Worm (Caenorhabditis elegans) whole organism, midembryonic: ENCODE results near the gene oac-48.

ENCODE experiments used
- T22C8.4 ChIP-seq: fragments of 200-800 bp; sonication (Bioruptor generic); IDR thresholded peaks from 2 replicates; pipeline ENCODE4 v1.3.6; 2022; ENCODE audit warnings: missing genetic modification characterization, missing compliant biosample characterization
- cog-1 ChIP-seq: sonication (generic microtip); optimal IDR thresholded peaks from 2 replicates; lab custom pipeline; 2016; ENCODE audit warnings: missing genetic modification characterization, missing compliant biosample characterization
- flt-1 ChIP-seq: fragments of 200-800 bp; sonication (Bioruptor generic); IDR thresholded peaks from 2 replicates; pipeline ENCODE4 v1.3.6; 2022; ENCODE audit warnings: missing genetic modification characterization, missing compliant biosample characterization
- klf-2 ChIP-seq: fragments of 200-800 bp; sonication (Bioruptor generic); conservative IDR thresholded peaks from 2 replicates; pipeline ENCODE4 v1.3.6; 2022; ENCODE audit warnings: missing genetic modification reagents, missing genetic modification characterization, missing compliant biosample characterization
- med-1 ChIP-seq: sonication (generic microtip); optimal IDR thresholded peaks from 2 replicates; lab custom pipeline; 2017; ENCODE audit warnings: missing genetic modification characterization, mild to moderate bottlenecking, missing compliant biosample characterization, antibody characterized with exemption, missing genetic modification reagents; ENCODE audit not compliant: insufficient read depth
- ref-1 ChIP-seq: fragments of 200-800 bp; sonication (Bioruptor generic); conservative IDR thresholded peaks from 2 replicates; pipeline ENCODE4 v1.3.6; 2022; ENCODE audit warnings: missing genetic modification reagents, missing genetic modification characterization, missing compliant biosample characterization
- tab-1 ChIP-seq: fragments of 200-800 bp; sonication (Bioruptor generic); IDR thresholded peaks from 2 replicates; pipeline ENCODE4 v1.3.6; 2022; ENCODE audit warnings: missing genetic modification characterization, missing compliant biosample characterization
- ztf-23 ChIP-seq: fragments of 200-800 bp; sonication (Bioruptor generic); IDR thresholded peaks from 2 replicates; pipeline ENCODE4 v1.3.6; 2022; ENCODE audit warnings: missing genetic modification reagents, missing genetic modification characterization, missing compliant biosample characterization
- ztf-29 ChIP-seq: fragments of 200-800 bp; sonication (Bioruptor generic); IDR thresholded peaks from 2 replicates; pipeline ENCODE4 v1.3.6; 2022; ENCODE audit warnings: missing genetic modification reagents, missing genetic modification characterization, missing compliant biosample characterization

oac-48 gene

DNA sequence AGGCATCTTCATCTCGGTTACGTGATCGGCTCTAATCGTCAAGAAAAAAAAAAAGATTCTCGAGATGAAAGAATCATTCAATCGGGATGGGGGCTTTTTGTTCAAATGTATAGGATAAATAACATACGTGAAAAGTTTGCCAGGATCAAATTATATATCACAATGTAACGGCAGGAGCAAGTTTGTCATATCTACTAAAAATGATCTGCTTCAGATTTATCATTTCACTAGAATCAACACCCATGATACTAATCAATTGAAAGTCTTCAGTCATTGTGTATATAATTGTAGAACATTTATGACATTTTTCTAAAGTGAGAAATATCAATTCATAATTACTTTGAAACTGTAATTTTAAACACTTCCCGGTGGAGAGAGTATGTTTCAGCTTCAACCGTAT lies 23.3 kb downstream of the oac-48 start:
- TF ChIP-seq cog-1 (tag; lab: Kevin White, UChicago), result no peak
- no peak for TF ChIP-seq flt-1 (GFP tag; lab: Robert Waterston, UW)

DNA sequence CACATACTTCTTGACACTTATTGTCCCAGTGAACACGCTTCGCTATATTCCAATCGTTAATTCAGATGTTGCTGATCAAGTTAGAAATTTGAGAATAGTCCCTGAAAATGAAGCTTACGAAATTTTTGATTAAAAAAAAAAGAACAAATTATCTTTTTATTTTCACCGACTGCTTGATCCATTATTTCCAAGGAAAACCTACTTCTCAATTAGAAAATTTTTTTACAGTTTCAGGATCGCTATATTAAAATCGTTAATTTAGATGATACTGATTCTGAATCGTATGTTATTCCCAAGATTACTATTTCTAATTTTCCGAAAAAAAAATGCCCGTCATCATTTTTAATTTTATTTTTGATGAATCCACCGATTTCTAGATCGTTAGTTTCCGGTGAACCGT lies 25.0 kb downstream of the oac-48 start, which contains the start of gene T23G4.127:
T23G4.127 (minus strand) TSS at position 101 of the 400 bp plus-strand sequence.
- TF ChIP-seq klf-2 (GFP tag; lab: Robert Waterston, UW) (no peak), T22C8.4 (GFP tag; lab: Robert Waterston, UW) (no peak), flt-1 (GFP tag; lab: Robert Waterston, UW) (no peak), ref-1 (GFP tag; lab: Robert Waterston, UW) (no peak), med-1 (GFP tag; lab: Kevin White, UChicago) (no peak), cog-1 (tag; lab: Kevin White, UChicago) (no peak), tab-1 (GFP tag; lab: Robert Waterston, UW) (no peak), ztf-23 (no peak)

DNA sequence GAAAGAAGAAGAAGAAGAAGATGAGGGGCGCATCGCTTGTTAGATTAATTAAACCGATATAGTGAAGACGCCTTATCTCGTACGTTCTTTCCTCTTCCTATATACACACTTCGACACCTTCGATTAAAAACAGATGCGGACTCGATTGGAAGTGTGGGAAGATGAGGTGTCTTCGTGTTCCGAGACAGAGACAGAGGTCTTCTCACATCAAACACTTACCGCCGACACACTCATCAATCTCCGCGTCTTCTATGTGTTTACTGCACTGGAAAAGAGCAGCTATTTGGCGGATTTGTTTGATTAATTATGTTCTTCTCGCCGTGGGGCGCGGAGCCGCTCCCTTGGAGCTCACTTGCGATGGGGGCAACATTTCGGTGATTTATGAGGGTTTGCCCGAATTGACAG lies 25.8 kb downstream of the oac-48 start:
- TF ChIP-seq flt-1 (GFP tag; lab: Robert Waterston, UW) (no peak), klf-2 (GFP tag; lab: Robert Waterston, UW) (0 out of 2 replicates have a peak, but pooled peaks have one; percentile 12), med-1 (GFP tag; lab: Kevin White, UChicago) (no peak), cog-1 (tag; lab: Kevin White, UChicago) (no peak)

DNA sequence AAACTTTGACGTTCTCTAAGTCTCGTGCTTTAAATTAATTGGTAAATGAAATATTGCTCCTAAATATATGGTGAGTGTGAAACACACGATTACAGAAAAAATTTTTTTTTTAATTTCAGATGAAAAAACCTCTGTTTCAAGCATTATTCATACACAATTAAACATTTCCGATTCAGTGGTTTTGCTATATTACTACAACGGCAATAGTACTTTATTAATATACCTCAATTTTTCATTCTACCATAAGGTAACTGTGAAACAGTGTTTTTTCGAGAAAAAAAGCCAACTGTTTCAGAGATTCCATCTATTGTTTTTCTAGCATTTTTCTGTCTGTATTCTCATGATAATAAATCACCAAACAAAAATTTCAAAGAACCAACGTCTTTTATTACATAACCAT lies 27.2 kb downstream of the oac-48 start:
- TF ChIP-seq T22C8.4 (GFP tag; lab: Robert Waterston, UW) (no peak), tab-1 (GFP tag; lab: Robert Waterston, UW) (no peak), ztf-29 (no peak), med-1 (GFP tag; lab: Kevin White, UChicago) (no peak), ref-1 (GFP tag; lab: Robert Waterston, UW) (no peak), klf-2 (GFP tag; lab: Robert Waterston, UW) (no peak), ztf-23 (no peak), flt-1 (GFP tag; lab: Robert Waterston, UW) (no peak), cog-1 (tag; lab: Kevin White, UChicago) (no peak)

DNA sequence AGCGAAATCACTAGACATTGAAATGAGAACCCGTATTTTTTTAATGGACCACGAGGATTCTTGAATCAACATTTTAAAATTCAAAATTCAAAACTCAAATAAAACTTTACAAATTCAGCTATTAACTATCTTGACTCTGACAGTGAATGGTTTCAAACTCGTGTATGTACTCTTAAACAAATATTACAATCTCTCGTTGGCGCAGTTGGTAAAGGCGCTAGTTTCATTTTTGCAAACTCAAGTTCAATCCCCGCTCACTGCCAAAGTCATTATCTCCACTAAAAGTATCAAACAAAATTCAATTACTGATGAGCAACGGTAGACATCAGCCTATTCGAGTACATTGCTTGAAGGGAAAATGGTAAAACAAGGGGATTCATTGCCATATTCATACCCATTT lies 27.9 kb downstream of the oac-48 start:
- no peak for TF ChIP-seq ztf-23
- no peak for TF ChIP-seq ztf-29
- no peak for TF ChIP-seq med-1 (GFP tag; lab: Kevin White, UChicago)
- no peak for TF ChIP-seq cog-1 (tag; lab: Kevin White, UChicago)
- no peak for TF ChIP-seq T22C8.4 (GFP tag; lab: Robert Waterston, UW)
- no peak for TF ChIP-seq flt-1 (GFP tag; lab: Robert Waterston, UW)
- TF ChIP-seq klf-2 (GFP tag; lab: Robert Waterston, UW), result no peak
- no peak for TF ChIP-seq tab-1 (GFP tag; lab: Robert Waterston, UW)
- no peak for TF ChIP-seq ref-1 (GFP tag; lab: Robert Waterston, UW)

DNA sequence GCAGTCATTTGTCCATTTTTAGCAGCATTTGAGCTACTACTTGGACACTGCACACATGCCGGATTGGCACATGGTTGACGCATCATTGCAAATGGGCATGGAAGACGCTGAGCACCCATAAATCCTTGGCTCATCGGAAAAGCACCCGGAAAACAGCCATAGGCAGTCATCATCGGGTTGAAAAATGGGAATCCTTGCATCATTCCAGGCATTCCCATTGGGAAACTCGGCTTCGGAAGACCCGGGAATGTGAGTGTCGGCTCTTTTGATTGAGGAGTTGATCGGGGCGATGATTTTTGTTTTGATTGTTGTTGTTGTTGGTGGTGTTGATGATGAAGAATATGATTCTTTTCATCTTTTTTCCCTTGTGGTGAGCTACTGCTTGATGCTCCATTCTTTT lies 29.1 kb downstream of the oac-48 start:
- no peak for TF ChIP-seq tab-1 (GFP tag; lab: Robert Waterston, UW)
- TF ChIP-seq ztf-23, result no peak
- TF ChIP-seq cog-1 (tag; lab: Kevin White, UChicago), result no peak

DNA sequence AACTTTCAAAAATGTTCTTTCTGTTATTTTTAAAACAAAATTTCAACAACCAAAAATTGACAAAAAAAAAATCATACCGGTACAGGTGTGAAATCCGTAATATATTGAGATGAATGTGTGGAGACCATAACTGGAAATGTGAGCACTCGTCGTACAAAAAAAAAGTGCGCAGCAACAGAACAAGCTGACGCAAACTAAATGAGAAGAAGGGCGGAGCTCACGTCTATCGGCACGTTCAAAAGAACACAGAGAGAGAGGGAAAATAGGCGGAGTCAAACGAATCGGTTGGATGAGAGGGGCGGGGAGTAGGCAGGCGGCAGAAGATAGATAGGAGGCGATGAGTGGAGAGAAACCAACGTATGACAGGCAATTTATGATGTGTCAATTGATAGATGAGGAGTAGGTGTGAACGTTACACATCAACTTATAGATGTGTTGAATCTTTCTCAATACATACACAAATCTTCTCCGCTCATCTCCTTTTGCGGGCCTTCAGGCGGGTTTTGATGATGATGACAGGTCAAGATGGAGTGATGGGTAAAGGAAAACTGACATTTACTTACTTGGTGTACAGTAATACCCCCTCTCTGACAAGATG lies 30.3 kb downstream of the oac-48 start, which contains the start of gene tlp-1:
tlp-1 (minus strand) TSS at position 255 of the 598 bp plus-strand sequence.
- TF ChIP-seq flt-1 (GFP tag; lab: Robert Waterston, UW), result no peak
- no peak for TF ChIP-seq med-1 (GFP tag; lab: Kevin White, UChicago)
- no peak for TF ChIP-seq tab-1 (GFP tag; lab: Robert Waterston, UW)
- no peak for TF ChIP-seq ztf-29
- no peak for TF ChIP-seq T22C8.4 (GFP tag; lab: Robert Waterston, UW)
- TF ChIP-seq ref-1 (GFP tag; lab: Robert Waterston, UW), result no peak
- TF ChIP-seq cog-1 (tag; lab: Kevin White, UChicago), result peak; percentile 17
- TF ChIP-seq klf-2 (GFP tag; lab: Robert Waterston, UW), result no peak
- TF ChIP-seq ztf-23, result 0 out of 2 replicates have a peak, but pooled peaks have one; percentile 38

DNA sequence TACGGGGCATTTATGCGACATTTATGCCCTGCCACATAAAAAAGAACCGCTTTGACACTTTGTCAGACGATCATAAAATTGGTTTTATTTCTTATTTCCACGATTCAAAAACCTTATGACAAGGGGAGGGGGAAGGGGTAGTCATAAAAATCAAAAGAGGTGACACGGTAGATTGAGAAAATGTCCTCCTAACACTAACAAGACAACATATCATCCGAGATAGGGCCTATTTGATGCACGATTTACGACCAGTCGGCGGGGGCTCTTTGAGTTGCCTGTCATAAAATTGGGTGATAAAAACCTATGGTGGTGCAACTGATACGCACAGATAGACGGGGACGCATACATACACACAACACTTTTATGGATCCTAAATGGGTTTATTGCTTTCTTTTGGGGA lies 34.3 kb downstream of the oac-48 start:
- TF ChIP-seq cog-1 (tag; lab: Kevin White, UChicago) (peak; percentile 19), tab-1 (GFP tag; lab: Robert Waterston, UW) (no peak)

DNA sequence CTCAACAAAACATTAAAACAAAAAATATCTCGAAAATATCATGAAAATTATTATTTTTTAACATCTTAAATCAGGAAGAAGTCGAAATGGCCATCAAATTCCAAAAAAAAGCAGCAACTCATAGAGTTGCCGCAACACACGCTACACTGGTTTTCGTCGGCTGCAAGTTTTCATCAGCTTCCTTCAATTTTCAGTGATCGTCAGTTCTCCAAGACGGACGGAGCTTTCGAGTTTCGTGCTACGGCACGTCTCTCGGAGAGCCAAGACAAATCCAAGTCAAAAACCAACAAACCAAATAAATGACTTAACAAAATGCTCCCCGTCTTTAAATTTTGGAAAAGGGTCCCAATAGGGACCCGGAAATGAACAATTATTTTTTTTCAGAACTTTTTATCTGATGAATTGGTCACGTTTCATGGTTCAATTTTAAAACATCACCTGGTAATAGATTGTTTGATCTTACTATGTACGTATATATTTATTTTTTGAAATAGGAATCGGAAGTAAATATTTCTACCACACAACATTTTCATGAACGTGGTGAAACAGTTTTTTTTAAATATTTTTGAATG lies 35.6 kb downstream of the oac-48 start:
- TF ChIP-seq klf-2 (GFP tag; lab: Robert Waterston, UW) (no peak), med-1 (GFP tag; lab: Kevin White, UChicago) (no peak), ztf-29 (no peak), T22C8.4 (GFP tag; lab: Robert Waterston, UW) (no peak), ztf-23 (no peak), cog-1 (tag; lab: Kevin White, UChicago) (no peak), tab-1 (GFP tag; lab: Robert Waterston, UW) (no peak), flt-1 (GFP tag; lab: Robert Waterston, UW) (no peak), ref-1 (GFP tag; lab: Robert Waterston, UW) (no peak)

DNA sequence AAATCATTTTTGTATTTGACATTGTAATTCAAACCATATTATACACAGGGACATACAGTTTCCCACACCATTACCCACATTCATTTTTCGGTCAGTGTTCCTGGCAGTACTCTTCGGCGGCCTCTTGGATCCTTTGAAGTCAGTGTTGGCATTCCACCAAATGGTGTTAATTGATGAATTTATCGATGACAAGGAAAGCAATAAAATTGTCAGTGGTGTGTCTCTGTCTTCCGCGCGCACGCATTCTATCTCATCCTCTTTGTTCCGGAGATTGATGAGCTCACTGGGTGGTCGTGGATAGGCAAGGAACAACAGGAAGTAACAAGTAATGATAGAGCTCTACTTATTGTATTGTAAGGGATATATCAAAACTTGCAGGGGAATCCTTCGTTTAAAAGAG lies 36.8 kb downstream of the oac-48 start:
- no peak for TF ChIP-seq T22C8.4 (GFP tag; lab: Robert Waterston, UW)
- TF ChIP-seq cog-1 (tag; lab: Kevin White, UChicago), result no peak
- TF ChIP-seq flt-1 (GFP tag; lab: Robert Waterston, UW), result no peak
